Worm (Caenorhabditis elegans): ENCODE measurements around the gene C18G1.9.

C18G1.9 gene

ce11 chrV:4733952-4734351, 35.6 kb downstream of the C18G1.9 start:
- TF ChIP-seq lin-13 (tag; optimal IDR thresholded peaks at IDR 0.05) (no peak), ceh-83 (GFP tag; optimal IDR thresholded peaks at IDR 0.05) (peak; percentile 27)

- TF ChIP-seq lin-32 (GFP tag; optimal IDR thresholded peaks at IDR 0.05) (peak; percentile 58), mep-1 (tag; optimal IDR thresholded peaks at IDR 0.05) (peak; percentile 85), pha-4 (tag; optimal IDR thresholded peaks at IDR 0.05) (peak; percentile 2), flh-1 (GFP tag; optimal IDR thresholded peaks at IDR 0.05) (peak; percentile 47), unc-120 (tag; optimal IDR thresholded peaks at IDR 0.05; ENCODE audit: poor library complexity, severe bottlenecking) (peak; percentile 79), zip-8 (tag; optimal IDR thresholded peaks at IDR 0.05) (no peak), ham-2 (GFP tag; optimal IDR thresholded peaks at IDR 0.05) (peak; percentile 81), sem-2 (GFP tag; optimal IDR thresholded peaks at IDR 0.05) (peak; percentile 67), cnd-1 (tag; optimal IDR thresholded peaks at IDR 0.05) (peak; percentile 80), nhr-76 (tag; optimal IDR thresholded peaks at IDR 0.05) (peak; percentile 35), blmp-1 (tag; optimal IDR thresholded peaks at IDR 0.05) (peak; percentile 72), sptf-1 (tag; optimal IDR thresholded peaks at IDR 0.05) (peak; percentile 95), hlh-1 (tag; optimal IDR thresholded peaks at IDR 0.05) (peak; percentile 87), M03D4.4 (tag; optimal IDR thresholded peaks at IDR 0.05) (peak; percentile 92), unc-39 (tag; optimal IDR thresholded peaks at IDR 0.05) (peak; percentile 31), nhr-28 (tag; optimal IDR thresholded peaks at IDR 0.05) (no peak), lsy-2 (tag; optimal IDR thresholded peaks at IDR 0.05) (peak; percentile 65), ceh-39 (tag; optimal IDR thresholded peaks at IDR 0.05) (peak; percentile 11), nhr-2 (tag; optimal IDR thresholded peaks at IDR 0.05) (peak; percentile 65), ceh-43 (GFP tag; optimal IDR thresholded peaks at IDR 0.05) (peak; percentile 95), elt-1 (tag; optimal IDR thresholded peaks at IDR 0.05; ENCODE audit: borderline replicate concordance, insufficient read depth) (peak; percentile 39), snpc-4 (tag; optimal IDR thresholded peaks at IDR 0.05) (no peak), mls-2 (tag; optimal IDR thresholded peaks at IDR 0.05) (peak; percentile 93), ces-1 (GFP tag; optimal IDR thresholded peaks at IDR 0.05) (peak; percentile 89), ztf-11 (tag; optimal IDR thresholded peaks at IDR 0.05) (peak; percentile 64), bed-3 (GFP tag; optimal IDR thresholded peaks at IDR 0.05) (peak; percentile 77), mab-5 (tag; optimal IDR thresholded peaks at IDR 0.05) (peak; percentile 82), ceh-83 (GFP tag; optimal IDR thresholded peaks at IDR 0.05) (peak; percentile 87), tbx-8 (GFP tag; optimal IDR thresholded peaks at IDR 0.05) (peak; percentile 65), nhr-12 (tag; optimal IDR thresholded peaks at IDR 0.05) (no peak), nhr-237 (tag; optimal IDR thresholded peaks at IDR 0.05) (no peak), drap-1 (GFP tag; optimal IDR thresholded peaks at IDR 0.05) (peak; percentile 81), elt-3 (tag; optimal IDR thresholded peaks at IDR 0.05) (no peak), lin-13 (tag; optimal IDR thresholded peaks at IDR 0.05) (peak; percentile 68), unc-62 (GFP tag; optimal IDR thresholded peaks at IDR 0.05) (peak; percentile 5)
These were observed 38.2 kb downstream of the C18G1.9 start, which contains the start of gene F39G3.3 for ce11 chrV:4731154-4731961. Gene F39G3.3 (plus strand): TSS chrV:4731911.

- no peak for TF ChIP-seq hlh-1 (tag; optimal IDR thresholded peaks at IDR 0.05)
- peak; percentile 18 for TF ChIP-seq unc-120 (tag; optimal IDR thresholded peaks at IDR 0.05; ENCODE audit: poor library complexity, severe bottlenecking)
- no peak for TF ChIP-seq nhr-28 (tag; optimal IDR thresholded peaks at IDR 0.05)
- TF ChIP-seq sptf-1 (tag; optimal IDR thresholded peaks at IDR 0.05): no peak
- peak; percentile 40 for TF ChIP-seq M03D4.4 (tag; optimal IDR thresholded peaks at IDR 0.05)
- TF ChIP-seq ztf-11 (tag; optimal IDR thresholded peaks at IDR 0.05): no peak
These were observed 39.5 kb downstream of the C18G1.9 start, which contains the start of gene tig-2 for ce11 chrV:4730075-4730474. Gene tig-2 (minus strand): TSS chrV:4730161.

ce11 chrV:4724453-4724852, 45.1 kb downstream of the C18G1.9 start, which contains the start of gene F39G3.4:
Gene F39G3.4 (plus strand): TSS chrV:4724753.
- no peak for TF ChIP-seq nhr-76 (tag; optimal IDR thresholded peaks at IDR 0.05)
- TF ChIP-seq sptf-1 (tag; optimal IDR thresholded peaks at IDR 0.05): no peak
- no peak for TF ChIP-seq mab-5 (tag; optimal IDR thresholded peaks at IDR 0.05)
- TF ChIP-seq mep-1 (tag; optimal IDR thresholded peaks at IDR 0.05): no peak
- TF ChIP-seq mls-2 (tag; optimal IDR thresholded peaks at IDR 0.05): no peak
- no peak for TF ChIP-seq lin-32 (GFP tag; optimal IDR thresholded peaks at IDR 0.05)
- no peak for TF ChIP-seq flh-1 (GFP tag; optimal IDR thresholded peaks at IDR 0.05)
- TF ChIP-seq unc-62 (GFP tag; optimal IDR thresholded peaks at IDR 0.05): no peak
- no peak for TF ChIP-seq nhr-12 (tag; optimal IDR thresholded peaks at IDR 0.05)
- no peak for TF ChIP-seq pha-4 (tag; optimal IDR thresholded peaks at IDR 0.05)
- no peak for TF ChIP-seq unc-39 (tag; optimal IDR thresholded peaks at IDR 0.05)
- no peak for TF ChIP-seq elt-3 (tag; optimal IDR thresholded peaks at IDR 0.05)
- no peak for TF ChIP-seq nhr-28 (tag; optimal IDR thresholded peaks at IDR 0.05)
- TF ChIP-seq elt-1 (tag; optimal IDR thresholded peaks at IDR 0.05; ENCODE audit: borderline replicate concordance, insufficient read depth): no peak
- no peak for TF ChIP-seq bed-3 (GFP tag; optimal IDR thresholded peaks at IDR 0.05)
- no peak for TF ChIP-seq tbx-8 (GFP tag; optimal IDR thresholded peaks at IDR 0.05)
- no peak for TF ChIP-seq hlh-1 (tag; optimal IDR thresholded peaks at IDR 0.05)

Data from whole organism, mixed stage, embryonic.